Fruit fly (Drosophila melanogaster) whole organism, embryonic: ENCODE results near the gene CG12661.

Source experiments
- BtbVII ChIP-seq: fragments of 200-800 bp; sonication (Bioruptor generic); optimal IDR thresholded peaks from 3 replicates; lab custom pipeline; 2017; ENCODE audit warnings: missing biosample characterization, mild to moderate bottlenecking, missing genetic modification characterization
- CG10431 ChIP-seq: fragments of 200-800 bp; sonication (Bioruptor generic); optimal IDR thresholded peaks from 3 replicates; lab custom pipeline; 2018; ENCODE audit warnings: missing biosample characterization, mild to moderate bottlenecking, missing genetic modification characterization
- CG11085 ChIP-seq: fragments of 200-800 bp; sonication (Bioruptor generic); IDR thresholded peaks from 2 replicates; pipeline ENCODE4 v1.3.6; 2022; ENCODE audit warnings: missing biosample characterization, missing genetic modification characterization
- CG11504 ChIP-seq: fragments of 200-800 bp; sonication (Bioruptor generic); optimal IDR thresholded peaks from 3 replicates; lab custom pipeline; 2019; ENCODE audit warnings: missing biosample characterization, mild to moderate bottlenecking, missing genetic modification characterization, moderate library complexity
- CG12391 ChIP-seq: fragments of 200-800 bp; sonication (Bioruptor generic); optimal IDR thresholded peaks from 3 replicates; lab custom pipeline; 2018; ENCODE audit warnings: missing biosample characterization, mild to moderate bottlenecking, missing genetic modification characterization, moderate library complexity
- CG13894 ChIP-seq: fragments of 200-800 bp; sonication (Bioruptor generic); optimal IDR thresholded peaks from 3 replicates; lab custom pipeline; 2018; ENCODE audit warnings: missing biosample characterization, mild to moderate bottlenecking, missing genetic modification characterization, moderate library complexity
- CG15011 ChIP-seq: fragments of 200-800 bp; sonication (Bioruptor generic); optimal IDR thresholded peaks from 3 replicates; lab custom pipeline; 2018; ENCODE audit warnings: missing biosample characterization, mild to moderate bottlenecking, missing genetic modification characterization
- CG15514 ChIP-seq: fragments of 200-800 bp; sonication (Bioruptor generic); optimal IDR thresholded peaks from 3 replicates; lab custom pipeline; 2017; ENCODE audit warnings: missing biosample characterization, missing genetic modification characterization, mild to moderate bottlenecking, moderate library complexity, missing genetic modification reagents
- CG17802 ChIP-seq: fragments of 200-800 bp; sonication (Bioruptor generic); optimal IDR thresholded peaks from 2 replicates; lab custom pipeline; 2018; ENCODE audit warnings: missing biosample characterization, mild to moderate bottlenecking, missing genetic modification characterization, moderate library complexity
- CG18262 ChIP-seq: fragments of 200-800 bp; optimal IDR thresholded peaks from 3 replicates; lab custom pipeline; 2019; ENCODE audit warnings: missing biosample characterization, mild to moderate bottlenecking, missing genetic modification characterization, moderate library complexity
- CG18619 ChIP-seq: fragments of 200-800 bp; sonication (Bioruptor generic); optimal IDR thresholded peaks from 3 replicates; lab custom pipeline; 2017; ENCODE audit warnings: missing biosample characterization, mild to moderate bottlenecking, missing genetic modification characterization
- CG30403 ChIP-seq: fragments of 200-800 bp; sonication (Bioruptor generic); optimal IDR thresholded peaks from 3 replicates; lab custom pipeline; 2016; ENCODE audit warnings: missing biosample characterization, missing genetic modification characterization
- CG31365 ChIP-seq: fragments of 200-800 bp; sonication (Bioruptor generic); optimal IDR thresholded peaks from 2 replicates; lab custom pipeline; 2018; ENCODE audit warnings: missing biosample characterization, mild to moderate bottlenecking, missing genetic modification characterization
- CG6765 ChIP-seq: fragments of 200-800 bp; sonication (Bioruptor generic); optimal IDR thresholded peaks from 3 replicates; lab custom pipeline; 2017; ENCODE audit warnings: missing biosample characterization, mild to moderate bottlenecking, missing genetic modification characterization
- CG9727 ChIP-seq: fragments of 200-800 bp; sonication (Bioruptor generic); optimal IDR thresholded peaks from 3 replicates; lab custom pipeline; 2017; ENCODE audit warnings: missing biosample characterization, mild to moderate bottlenecking, missing genetic modification characterization
- D19B ChIP-seq: fragments of 200-800 bp; sonication (Bioruptor generic); optimal IDR thresholded peaks from 2 replicates; lab custom pipeline; 2017; ENCODE audit warnings: missing biosample characterization, mild to moderate bottlenecking, missing genetic modification characterization
- E2f1 ChIP-seq: fragments of 200-800 bp; sonication (Bioruptor generic); IDR thresholded peaks from 2 replicates; pipeline ENCODE4 v1.3.6; 2022; ENCODE audit warnings: missing biosample characterization, missing genetic modification characterization
- HLHmδ ChIP-seq: fragments of 200-800 bp; sonication (Bioruptor generic); optimal IDR thresholded peaks from 2 replicates; lab custom pipeline; 2018; ENCODE audit warnings: missing biosample characterization, mild to moderate bottlenecking, missing genetic modification characterization, moderate library complexity
- NC2β ChIP-seq: fragments of 200-800 bp; sonication (Bioruptor generic); optimal IDR thresholded peaks from 2 replicates; lab custom pipeline; 2016; ENCODE audit warnings: missing biosample characterization, missing genetic modification characterization
- Optix ChIP-seq: fragments of 200-800 bp; sonication (Bioruptor generic); IDR thresholded peaks from 3 replicates; pipeline ENCODE4 v1.3.6; 2022; ENCODE audit warnings: missing biosample characterization, missing genetic modification characterization
- Pdp1 ChIP-seq, 2 experiments: fragments of 200-800 bp; sonication (Bioruptor generic); optimal IDR thresholded peaks; 3 replicates each; lab custom pipeline; 2016; ENCODE audit warnings: missing biosample characterization in 2 of 2, missing genetic modification characterization in 2 of 2, mild to moderate bottlenecking in 1 of 2, moderate library complexity in 1 of 2
- Taf1 ChIP-seq: fragments of 200-800 bp; sonication (Bioruptor generic); IDR thresholded peaks from 2 replicates; pipeline ENCODE4 v1.3.6; 2022; ENCODE audit warnings: missing biosample characterization, missing genetic modification characterization
- Xrp1 ChIP-seq: fragments of 200-800 bp; sonication (Bioruptor generic); IDR thresholded peaks from 2 replicates; pipeline ENCODE4 v1.3.6; 2022; ENCODE audit warnings: missing biosample characterization, missing genetic modification characterization
- amos ChIP-seq: fragments of 200-800 bp; sonication (Bioruptor generic); IDR thresholded peaks from 2 replicates; pipeline ENCODE4 v1.3.6; 2022; ENCODE audit warnings: missing biosample characterization, missing genetic modification characterization; ENCODE audit not compliant: partially characterized antibody
- aop ChIP-seq: fragments of 200-800 bp; sonication (Bioruptor generic); IDR thresholded peaks from 2 replicates; pipeline ENCODE4 v1.3.6; 2022; ENCODE audit warnings: missing biosample characterization, missing genetic modification characterization
- bcd ChIP-seq: fragments of 200-800 bp; sonication (Bioruptor generic); optimal IDR thresholded peaks from 2 replicates; lab custom pipeline; 2017; ENCODE audit warnings: missing biosample characterization, mild to moderate bottlenecking, missing genetic modification characterization
- cas ChIP-seq: fragments of 200-800 bp; sonication (Bioruptor generic); IDR thresholded peaks from 2 replicates; pipeline ENCODE4 v1.3.6; 2022; ENCODE audit warnings: missing biosample characterization, missing genetic modification characterization
- cato ChIP-seq: fragments of 200-800 bp; sonication (Bioruptor generic); optimal IDR thresholded peaks from 2 replicates; lab custom pipeline; 2016; ENCODE audit warnings: missing biosample characterization, missing genetic modification characterization, borderline replicate concordance
- dysf ChIP-seq: fragments of 200-800 bp; sonication (Bioruptor generic); IDR thresholded peaks from 3 replicates; pipeline ENCODE4 v1.3.6; 2022; ENCODE audit warnings: missing biosample characterization, missing genetic modification characterization
- ems ChIP-seq: fragments of 200-800 bp; sonication (Bioruptor generic); optimal IDR thresholded peaks from 3 replicates; lab custom pipeline; 2016; ENCODE audit warnings: missing biosample characterization, missing genetic modification characterization
- fu2 ChIP-seq: fragments of 200-800 bp; sonication (Bioruptor generic); optimal IDR thresholded peaks from 2 replicates; lab custom pipeline; 2016; ENCODE audit warnings: missing biosample characterization, missing genetic modification characterization
- gcm ChIP-seq: fragments of 200-800 bp; sonication (Bioruptor generic); optimal IDR thresholded peaks from 2 replicates; lab custom pipeline; 2019; ENCODE audit warnings: missing biosample characterization, mild to moderate bottlenecking, missing genetic modification characterization, moderate library complexity
- grau ChIP-seq: fragments of 200-800 bp; optimal IDR thresholded peaks from 3 replicates; lab custom pipeline; 2019; ENCODE audit warnings: missing biosample characterization, mild to moderate bottlenecking, missing genetic modification characterization, moderate library complexity
- jigr1 ChIP-seq: fragments of 200-800 bp; sonication (Bioruptor generic); IDR thresholded peaks from 3 replicates; pipeline ENCODE4 v1.3.6; 2022; ENCODE audit warnings: missing biosample characterization, missing genetic modification characterization
- kni ChIP-seq: fragments of 200-800 bp; sonication (Bioruptor generic); optimal IDR thresholded peaks from 3 replicates; lab custom pipeline; 2017; ENCODE audit warnings: mild to moderate bottlenecking, missing biosample characterization, missing genetic modification reagents, missing genetic modification characterization
- lab ChIP-seq: fragments of 200-800 bp; sonication (Bioruptor generic); optimal IDR thresholded peaks from 3 replicates; lab custom pipeline; 2017; ENCODE audit warnings: missing biosample characterization, missing genetic modification characterization, mild to moderate bottlenecking, moderate library complexity, missing genetic modification reagents
- lola ChIP-seq, 3 experiments: fragments of >200 bp in 2 of 3; fragments of 200-800 bp in 1 of 3; sonication (Bioruptor generic) in 1 of 3; optimal IDR thresholded peaks; 2 replicates each; lab custom pipeline; 2017 to 2019; ENCODE audit warnings: missing biosample characterization in 3 of 3, missing genetic modification characterization in 3 of 3, mild to moderate bottlenecking in 1 of 3, moderate library complexity in 1 of 3
- mirr ChIP-seq: fragments of 200-800 bp; sonication (Bioruptor generic); optimal IDR thresholded peaks from 3 replicates; lab custom pipeline; 2018; ENCODE audit warnings: missing biosample characterization, mild to moderate bottlenecking, missing genetic modification characterization
- org-1 ChIP-seq: fragments of 200-800 bp; sonication (Bioruptor generic); optimal IDR thresholded peaks from 2 replicates; lab custom pipeline; 2017; ENCODE audit warnings: missing biosample characterization, missing genetic modification characterization
- pho ChIP-seq: fragments of 200-800 bp; sonication (Bioruptor generic); optimal IDR thresholded peaks from 2 replicates; lab custom pipeline; 2016; ENCODE audit warnings: missing biosample characterization, missing genetic modification characterization
- psq ChIP-seq: fragments of 200-800 bp; sonication (Bioruptor generic); optimal IDR thresholded peaks from 2 replicates; lab custom pipeline; 2017; ENCODE audit warnings: missing biosample characterization, missing genetic modification characterization
- ranshi ChIP-seq: fragments of 200-800 bp; sonication (Bioruptor generic); IDR thresholded peaks from 2 replicates; pipeline ENCODE4 v1.3.6; 2022; ENCODE audit warnings: missing biosample characterization, missing genetic modification characterization
- sisA ChIP-seq: fragments of 200-800 bp; sonication (Bioruptor generic); IDR thresholded peaks from 2 replicates; pipeline ENCODE4 v1.3.6; 2022; ENCODE audit warnings: missing biosample characterization, missing genetic modification characterization
- sna ChIP-seq: fragments of 200-800 bp; sonication (Bioruptor generic); IDR thresholded peaks from 2 replicates; pipeline ENCODE4 v1.3.6; 2022; ENCODE audit warnings: missing biosample characterization, missing genetic modification characterization; ENCODE audit not compliant: partially characterized antibody
- tap ChIP-seq: fragments of 200-800 bp; optimal IDR thresholded peaks from 3 replicates; lab custom pipeline; 2019; ENCODE audit warnings: missing biosample characterization, mild to moderate bottlenecking, missing genetic modification characterization, moderate library complexity
- vfl ChIP-seq: fragments of 200-800 bp; sonication (Bioruptor generic); optimal IDR thresholded peaks from 2 replicates; lab custom pipeline; 2016; ENCODE audit warnings: missing biosample characterization, missing genetic modification characterization
- vvl ChIP-seq: fragments of 200-800 bp; sonication (Bioruptor generic); IDR thresholded peaks from 2 replicates; pipeline ENCODE4 v1.3.6; 2022; ENCODE audit warnings: missing biosample characterization, missing genetic modification characterization
- wdn ChIP-seq: fragments of 200-800 bp; sonication (Bioruptor generic); IDR thresholded peaks from 2 replicates; pipeline ENCODE4 v1.3.6; 2022; ENCODE audit warnings: missing biosample characterization, missing genetic modification characterization
- wek ChIP-seq: fragments of 200-800 bp; sonication (Bioruptor generic); optimal IDR thresholded peaks from 3 replicates; lab custom pipeline; 2018; ENCODE audit warnings: missing biosample characterization, mild to moderate bottlenecking, missing genetic modification characterization, moderate library complexity

The CG12661 gene

dm6 chrX:8896845-8897775, 26.4 kb downstream of the CG12661 start (continued):
- TF ChIP-seq grau (peak; percentile 41), sna (GFP tag; lab: Robert Waterston, UW) (no peak), BtbVII (GFP tag; lab: Kevin White, UChicago) (no peak), Pdp1 (GFP tag; optimal IDR thresholded peaks at IDR 0.05; lab: Kevin White, UChicago) (no peak), bcd (GFP tag; lab: Kevin White, UChicago) (peak; percentile 7), CG18262 (tag; lab: Kevin White, UChicago) (peak; percentile 33), CG15514 (GFP tag; lab: Kevin White, UChicago) (no peak), mirr (GFP tag; lab: Kevin White, UChicago) (no peak), sisA (GFP tag; lab: Robert Waterston, UW) (no peak; the same call in 1 of the 2 replicates), Xrp1 (GFP tag; lab: Robert Waterston, UW) (peak; percentile 39; the same call in 1 of the 2 replicates), gcm (peak; percentile 9), Optix (no peak), fu2 (no peak), CG12391 (tag; lab: Kevin White, UChicago) (peak; percentile 44), wek (no peak), jigr1 (no peak), lab (GFP tag; lab: Kevin White, UChicago) (peak; percentile 5), CG17802 (no peak), CG9727 (GFP tag; lab: Kevin White, UChicago) (no peak), D19B (GFP tag; lab: Kevin White, UChicago) (no peak), dysf (GFP tag; lab: Robert Waterston, UW) (no peak), cato (GFP tag; lab: Kevin White, UChicago) (no peak), lola (GFP tag; optimal IDR thresholded peaks at IDR 0.05; lab: Kevin White, UChicago) (peak in 1 of 3 experiments; percentile 12), E2f1 (GFP tag; lab: Robert Waterston, UW) (no peak), CG15011 (GFP tag; lab: Kevin White, UChicago) (no peak), ranshi (GFP tag; lab: Robert Waterston, UW) (no peak), vvl (peak; percentile 76; the same call in 1 of the 2 replicates), amos (no peak), CG13894 (tag; lab: Kevin White, UChicago) (no peak), psq (GFP tag; lab: Kevin White, UChicago) (no peak), HLHmδ (GFP tag; lab: Kevin White, UChicago) (no peak), CG31365 (tag; lab: Kevin White, UChicago) (no peak), ems (GFP tag; lab: Kevin White, UChicago) (no peak), Taf1 (GFP tag; lab: Robert Waterston, UW) (no peak), vfl (GFP tag; lab: Kevin White, UChicago) (no peak), tap (tag; lab: Kevin White, UChicago) (peak; percentile 15)

dm6 chrX:8896080-8896479, 27.4 kb downstream of the CG12661 start:
- peak; percentile 75 for TF ChIP-seq CG6765 (GFP tag; lab: Kevin White, UChicago)
- peak; percentile 95 for TF ChIP-seq CG11504 (tag; lab: Kevin White, UChicago)
- peak; percentile 54 for TF ChIP-seq kni (GFP tag; lab: Kevin White, UChicago)
- no peak for TF ChIP-seq sna (GFP tag; lab: Robert Waterston, UW)
- peak; percentile 63 for TF ChIP-seq pho (GFP tag; lab: Kevin White, UChicago)
- peak; percentile 86 for TF ChIP-seq cas (GFP tag; lab: Robert Waterston, UW)
- TF ChIP-seq CG11085 = peak; percentile 94
- TF ChIP-seq CG30403 (GFP tag; lab: Kevin White, UChicago) = peak; percentile 94
- peak; percentile 79 for TF ChIP-seq aop (GFP tag; lab: Robert Waterston, UW)
- TF ChIP-seq CG18619 (GFP tag; lab: Kevin White, UChicago) = peak; percentile 90
- TF ChIP-seq org-1 = peak; percentile 87
- peak; percentile 92 for TF ChIP-seq wdn (GFP tag; lab: Robert Waterston, UW)
- peak; percentile 85 for TF ChIP-seq CG10431 (GFP tag; lab: Kevin White, UChicago)
- TF ChIP-seq NC2β (GFP tag; lab: Kevin White, UChicago) = peak; percentile 56
